Comparison of ENCODE assay signal across 5 worm cellular contexts in the genomic region with DNA sequence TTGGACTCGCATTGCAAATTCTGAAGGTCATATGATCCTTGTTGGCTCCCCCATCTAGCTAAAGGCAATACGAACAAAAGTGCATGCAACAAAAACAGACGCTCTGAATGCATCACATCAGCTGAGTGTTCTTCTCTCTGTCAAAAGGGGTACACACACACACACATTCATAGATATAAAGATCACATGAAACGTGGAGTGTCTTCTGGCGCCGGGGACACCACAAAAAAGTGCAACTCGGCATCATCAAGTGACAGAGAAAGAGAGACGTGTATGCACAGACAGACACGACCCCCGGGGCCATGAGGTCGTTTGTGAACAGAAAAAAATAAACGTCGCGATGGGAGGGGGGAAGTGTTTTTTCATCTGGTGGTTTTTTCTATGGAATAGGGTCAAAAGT.
TF ChIP-seq lines count a peak whose summit lies in the region.

No protein-coding gene starts in this region.

TF ChIP-seq in whole organism, L1 larva, 84 proteins besides CTCF, POLR2A, EP300 and RAD21 (continued from another document and continues in another):
- TF ChIP-seq lir-3 (tag; optimal IDR thresholded peaks at IDR 0.05; lab: Kevin White, UChicago; ENCODE audit: poor library complexity) = peak; percentile 12
- peak; percentile 23 for TF ChIP-seq xbp-1 (tag; optimal IDR thresholded peaks at IDR 0.05; lab: Kevin White, UChicago)
- TF ChIP-seq pag-3 (tag; optimal IDR thresholded peaks at IDR 0.05; lab: Kevin White, UChicago; ENCODE audit: borderline replicate concordance, insufficient read depth) = peak; percentile 51
- peak; percentile 75 for TF ChIP-seq nhr-71 (tag; optimal IDR thresholded peaks at IDR 0.05; lab: Kevin White, UChicago)
- no peak for TF ChIP-seq alr-1 (tag; optimal IDR thresholded peaks at IDR 0.05; lab: Kevin White, UChicago; ENCODE audit: borderline replicate concordance)
- no peak for TF ChIP-seq ets-5 (GFP tag; IDR thresholded peaks at IDR 0.05; lab: Robert Waterston, UW)
- no peak for TF ChIP-seq egl-13 (tag; optimal IDR thresholded peaks at IDR 0.05; lab: Kevin White, UChicago)
- TF ChIP-seq snpc-4 (tag; optimal IDR thresholded peaks at IDR 0.05; lab: Kevin White, UChicago) = peak; percentile 44
- peak; percentile 60 to 63 for TF ChIP-seq lin-35 (GFP tag; optimal IDR thresholded peaks at IDR 0.05; lab: Kevin White, UChicago)
- TF ChIP-seq aly-2 (tag; optimal IDR thresholded peaks at IDR 0.05; lab: Kevin White, UChicago) = no peak
- TF ChIP-seq skn-1 (tag; optimal IDR thresholded peaks at IDR 0.05; lab: Kevin White, UChicago) = peak; percentile 66
- TF ChIP-seq nhr-28 (tag; optimal IDR thresholded peaks at IDR 0.05; lab: Kevin White, UChicago) = no peak
- no peak for TF ChIP-seq pqm-1 (tag; optimal IDR thresholded peaks at IDR 0.05; lab: Kevin White, UChicago)
- TF ChIP-seq ces-1 (GFP tag; optimal IDR thresholded peaks at IDR 0.05; lab: Kevin White, UChicago) = no peak
- TF ChIP-seq ceh-82 (tag; optimal IDR thresholded peaks at IDR 0.05; lab: Kevin White, UChicago) = peak in 1 of 3 experiments; percentile 64
- no peak for TF ChIP-seq elt-3 (tag; optimal IDR thresholded peaks at IDR 0.05; lab: Kevin White, UChicago)
- no peak for TF ChIP-seq unc-98 (GFP tag; IDR thresholded peaks at IDR 0.05; lab: Robert Waterston, UW)
- TF ChIP-seq zip-4 (GFP tag; optimal IDR thresholded peaks at IDR 0.05; lab: Kevin White, UChicago) = no peak
- no peak for TF ChIP-seq tlp-1 (tag; optimal IDR thresholded peaks at IDR 0.05; lab: Kevin White, UChicago)
- TF ChIP-seq C04F5.9 (tag; optimal IDR thresholded peaks at IDR 0.05; lab: Kevin White, UChicago) = no peak
- TF ChIP-seq fkh-10 (GFP tag; optimal IDR thresholded peaks at IDR 0.05; lab: Kevin White, UChicago) = peak; percentile 26
- TF ChIP-seq elt-2 (tag; optimal IDR thresholded peaks at IDR 0.05; lab: Kevin White, UChicago) = no peak
- TF ChIP-seq sup-37 (GFP tag; optimal IDR thresholded peaks at IDR 0.05; lab: Kevin White, UChicago) = no peak
- peak; percentile 73 for TF ChIP-seq mep-1 (tag; optimal IDR thresholded peaks at IDR 0.05; lab: Kevin White, UChicago)
- peak; percentile 46 for TF ChIP-seq nhr-77 (tag; optimal IDR thresholded peaks at IDR 0.05; lab: Kevin White, UChicago)

TF ChIP-seq in whole organism, L2 larva, 48 proteins besides CTCF, POLR2A, EP300 and RAD21 (continued from another document and continues in another):
- TF ChIP-seq mdl-1 (tag; optimal IDR thresholded peaks at IDR 0.05; lab: Kevin White, UChicago) (peak; percentile 81 to 82), nhr-11 (tag; optimal IDR thresholded peaks at IDR 0.05; lab: Kevin White, UChicago) (peak; percentile 31), lsy-2 (tag; optimal IDR thresholded peaks at IDR 0.05; lab: Kevin White, UChicago) (peak in 1 of 2 experiments; percentile 90), sma-9 (GFP tag; optimal IDR thresholded peaks at IDR 0.05; lab: Kevin White, UChicago) (peak; percentile 95), sma-9 (tag; optimal IDR thresholded peaks at IDR 0.05; lab: Kevin White, UChicago) (no peak), sem-4 (tag; optimal IDR thresholded peaks at IDR 0.05; lab: Kevin White, UChicago) (peak; percentile 93), nhr-10 (tag; optimal IDR thresholded peaks at IDR 0.05; lab: Kevin White, UChicago) (no peak), sma-3 (GFP tag; optimal IDR thresholded peaks at IDR 0.05; lab: Kevin White, UChicago) (peak; percentile 61), F13H6.1 (tag; optimal IDR thresholded peaks at IDR 0.05; lab: Kevin White, UChicago) (peak; percentile 95), egl-27 (tag; optimal IDR thresholded peaks at IDR 0.05; lab: Kevin White, UChicago) (peak; percentile 87), nhr-12 (tag; optimal IDR thresholded peaks at IDR 0.05; lab: Kevin White, UChicago) (no peak), nhr-237 (tag; optimal IDR thresholded peaks at IDR 0.05; lab: Kevin White, UChicago) (no peak), nhr-77 (tag; optimal IDR thresholded peaks at IDR 0.05; lab: Kevin White, UChicago) (no peak), ztf-4 (tag; optimal IDR thresholded peaks at IDR 0.05; lab: Kevin White, UChicago) (peak; percentile 45), elt-3 (tag; optimal IDR thresholded peaks at IDR 0.05; lab: Kevin White, UChicago) (no peak), ceh-16 (tag; optimal IDR thresholded peaks at IDR 0.05; lab: Kevin White, UChicago) (no peak), ceh-82 (tag; optimal IDR thresholded peaks at IDR 0.05; lab: Kevin White, UChicago) (no peak), gmeb-1 (tag; optimal IDR thresholded peaks at IDR 0.05; lab: Kevin White, UChicago) (no peak), alr-1 (tag; optimal IDR thresholded peaks at IDR 0.05; lab: Kevin White, UChicago) (peak; percentile 53), unc-39 (tag; optimal IDR thresholded peaks at IDR 0.05; lab: Kevin White, UChicago) (no peak), ztf-1 (GFP tag; conservative IDR thresholded peaks at IDR 0.05; lab: Robert Waterston, UW) (no peak), fos-1 (tag; optimal IDR thresholded peaks at IDR 0.05; lab: Kevin White, UChicago) (peak; percentile 84), ZK546.5 (tag; optimal IDR thresholded peaks at IDR 0.05; lab: Kevin White, UChicago) (no peak), nhr-21 (tag; optimal IDR thresholded peaks at IDR 0.05; lab: Kevin White, UChicago) (peak; percentile 45), lin-39 (tag; optimal IDR thresholded peaks at IDR 0.05; lab: Kevin White, UChicago) (no peak), elt-1 (tag; optimal IDR thresholded peaks at IDR 0.05; lab: Kevin White, UChicago) (no peak), Y55F3AM.14 (GFP tag; optimal IDR thresholded peaks at IDR 0.05; lab: Kevin White, UChicago) (peak; percentile 91)

TF ChIP-seq in whole organism, L3 larva, 47 proteins besides CTCF, POLR2A, EP300 and RAD21 (continued from another document and continues in another):
- TF ChIP-seq lin-15B (tag; optimal IDR thresholded peaks at IDR 0.05; lab: Kevin White, UChicago) = peak; percentile 50
- TF ChIP-seq nhr-43 (tag; optimal IDR thresholded peaks at IDR 0.05; lab: Kevin White, UChicago; ENCODE audit: poor library complexity, severe bottlenecking) = peak; percentile 71
- TF ChIP-seq aly-2 (tag; optimal IDR thresholded peaks at IDR 0.05; lab: Kevin White, UChicago) = no peak
- no peak for TF ChIP-seq nhr-76 (tag; optimal IDR thresholded peaks at IDR 0.05; lab: Kevin White, UChicago)
- TF ChIP-seq ama-1 (optimal IDR thresholded peaks at IDR 0.05; lab: Kevin White, UChicago) = peak; percentile 39
- no peak for TF ChIP-seq nhr-12 (tag; optimal IDR thresholded peaks at IDR 0.05; lab: Kevin White, UChicago)
- peak; percentile 64 for TF ChIP-seq tbx-2 (tag; optimal IDR thresholded peaks at IDR 0.05; lab: Kevin White, UChicago)
- TF ChIP-seq ceh-82 (tag; optimal IDR thresholded peaks at IDR 0.05; lab: Kevin White, UChicago) = no peak
- TF ChIP-seq pqm-1 (tag; optimal IDR thresholded peaks at IDR 0.05; lab: Kevin White, UChicago) = peak; percentile 61
- peak; percentile 24 for TF ChIP-seq elt-2 (tag; optimal IDR thresholded peaks at IDR 0.05; lab: Kevin White, UChicago)
- peak; percentile 93 for TF ChIP-seq nhr-23 (tag; optimal IDR thresholded peaks at IDR 0.05; lab: Kevin White, UChicago)
- no peak for TF ChIP-seq nhr-77 (tag; optimal IDR thresholded peaks at IDR 0.05; lab: Kevin White, UChicago)
- no peak for TF ChIP-seq ztf-11 (tag; optimal IDR thresholded peaks at IDR 0.05; lab: Kevin White, UChicago)
- peak; percentile 39 for TF ChIP-seq nhr-25 (tag; optimal IDR thresholded peaks at IDR 0.05; lab: Kevin White, UChicago)
- TF ChIP-seq pha-4 (tag; optimal IDR thresholded peaks at IDR 0.05; lab: Kevin White, UChicago) = peak; percentile 97
- TF ChIP-seq elt-3 (tag; optimal IDR thresholded peaks at IDR 0.05; lab: Kevin White, UChicago) = no peak
- peak; percentile 96 for TF ChIP-seq egl-5 (tag; optimal IDR thresholded peaks at IDR 0.05; lab: Kevin White, UChicago)
- TF ChIP-seq hmg-11 (tag; optimal IDR thresholded peaks at IDR 0.05; lab: Kevin White, UChicago) = peak; percentile 91
- peak; percentile 87 for TF ChIP-seq egl-27 (tag; optimal IDR thresholded peaks at IDR 0.05; lab: Kevin White, UChicago)
- no peak for TF ChIP-seq unc-39 (tag; optimal IDR thresholded peaks at IDR 0.05; lab: Kevin White, UChicago)
- TF ChIP-seq skn-1 (tag; optimal IDR thresholded peaks at IDR 0.05; lab: Kevin White, UChicago) = peak; percentile 86
- TF ChIP-seq lin-39 (tag; optimal IDR thresholded peaks at IDR 0.05; lab: Kevin White, UChicago) = peak; percentile 93
- no peak for TF ChIP-seq nhr-67 (tag; optimal IDR thresholded peaks at IDR 0.05; lab: Kevin White, UChicago)
- TF ChIP-seq zag-1 (tag; optimal IDR thresholded peaks at IDR 0.05; lab: Kevin White, UChicago) = no peak
- TF ChIP-seq daf-12 (tag; optimal IDR thresholded peaks at IDR 0.05; lab: Kevin White, UChicago) = peak; percentile 66
- TF ChIP-seq fos-1 (tag; optimal IDR thresholded peaks at IDR 0.05; lab: Kevin White, UChicago) = no peak
- TF ChIP-seq nfya-1 (tag; optimal IDR thresholded peaks at IDR 0.05; lab: Kevin White, UChicago; ENCODE audit: insufficient read depth) = peak; percentile 90
- peak; percentile 68 for TF ChIP-seq jun-1 (tag; optimal IDR thresholded peaks at IDR 0.05; lab: Kevin White, UChicago)

TF ChIP-seq in whole organism, L4 larva, 104 proteins besides CTCF, POLR2A, EP300 and RAD21 (continued from another document and continues in another):
- no peak for TF ChIP-seq zfp-3 (GFP tag; conservative IDR thresholded peaks at IDR 0.05; lab: Robert Waterston, UW)
- TF ChIP-seq mep-1 (tag; optimal IDR thresholded peaks at IDR 0.05; lab: Kevin White, UChicago) = peak; percentile 94
- peak in 1 of 2 experiments; percentile 94 for TF ChIP-seq daf-16 (GFP tag; optimal IDR thresholded peaks at IDR 0.05; lab: Kevin White, UChicago)
- peak; percentile 66 for TF ChIP-seq daf-16 (tag; optimal IDR thresholded peaks at IDR 0.05; lab: Kevin White, UChicago)
- peak; percentile 65 for TF ChIP-seq dmd-6 (GFP tag; IDR thresholded peaks at IDR 0.05; lab: Robert Waterston, UW)
- TF ChIP-seq lsy-2 (tag; optimal IDR thresholded peaks at IDR 0.05; lab: Kevin White, UChicago) = peak; percentile 83 to 89
- TF ChIP-seq ctbp-1 (GFP tag; IDR thresholded peaks at IDR 0.05; lab: Robert Waterston, UW) = peak; percentile 84
- TF ChIP-seq nhr-102 (tag; optimal IDR thresholded peaks at IDR 0.05; lab: Kevin White, UChicago) = peak; percentile 48
- TF ChIP-seq egl-43 (GFP tag; IDR thresholded peaks at IDR 0.05; lab: Robert Waterston, UW) = peak; percentile 75; the same call in 1 of the 2 replicates
- peak; percentile 56 for TF ChIP-seq spr-1 (tag; optimal IDR thresholded peaks at IDR 0.05; lab: Kevin White, UChicago)
- no peak for TF ChIP-seq ztf-7 (tag; optimal IDR thresholded peaks at IDR 0.05; lab: Kevin White, UChicago)
- TF ChIP-seq rbr-2 (tag; optimal IDR thresholded peaks at IDR 0.05; lab: Kevin White, UChicago) = peak; percentile 86
- TF ChIP-seq arid-1 (GFP tag; conservative IDR thresholded peaks at IDR 0.05; lab: Robert Waterston, UW) = 0 out of 2 replicates have a peak, but pooled peaks have one; percentile 23
- peak; percentile 54 for TF ChIP-seq saeg-2 (GFP tag; IDR thresholded peaks at IDR 0.05; lab: Robert Waterston, UW)
- peak; percentile 39 to 88 for TF ChIP-seq hif-1 (tag; optimal IDR thresholded peaks at IDR 0.05; lab: Kevin White, UChicago)
- TF ChIP-seq lin-38 (GFP tag; IDR thresholded peaks at IDR 0.05; lab: Robert Waterston, UW) = peak; percentile 46
- TF ChIP-seq nhr-77 (tag; optimal IDR thresholded peaks at IDR 0.05; lab: Kevin White, UChicago) = peak; percentile 77
- TF ChIP-seq tra-1 (GFP tag; IDR thresholded peaks at IDR 0.05; lab: Robert Waterston, UW) = peak; percentile 86
- TF ChIP-seq tag-97 (GFP tag; IDR thresholded peaks at IDR 0.05; lab: Robert Waterston, UW) = 0 out of 2 replicates have a peak, but pooled peaks have one; percentile 6
- TF ChIP-seq lin-29 (GFP tag; IDR thresholded peaks at IDR 0.05; lab: Robert Waterston, UW) = 0 out of 2 replicates have a peak, but pooled peaks have one; percentile 19
- TF ChIP-seq sdz-12 (GFP tag; optimal IDR thresholded peaks at IDR 0.05; lab: Kevin White, UChicago) = no peak
- peak; percentile 96 for TF ChIP-seq nhr-11 (tag; optimal IDR thresholded peaks at IDR 0.05; lab: Kevin White, UChicago)
- peak; percentile 20 for TF ChIP-seq F10B5.3 (tag; optimal IDR thresholded peaks at IDR 0.05; lab: Kevin White, UChicago)
- 0 out of 2 replicates have a peak, but pooled peaks have one; percentile 41 for TF ChIP-seq mdt-29 (GFP tag; IDR thresholded peaks at IDR 0.05; lab: Robert Waterston, UW)
- peak; percentile 83 for TF ChIP-seq mxl-3 (GFP tag; optimal IDR thresholded peaks at IDR 0.05; lab: Kevin White, UChicago)
- TF ChIP-seq ceh-20 (GFP tag; IDR thresholded peaks at IDR 0.05; lab: Robert Waterston, UW) = peak; percentile 91
- TF ChIP-seq ceh-28 (tag; optimal IDR thresholded peaks at IDR 0.05; lab: Kevin White, UChicago) = no peak
- TF ChIP-seq ceh-62 (tag; optimal IDR thresholded peaks at IDR 0.05; lab: Kevin White, UChicago) = no peak

TF ChIP-seq in whole organism, young adult, 124 proteins besides CTCF, POLR2A, EP300 and RAD21 (continued from another document and continues in another):
- TF ChIP-seq madf-6 (GFP tag; IDR thresholded peaks at IDR 0.05; lab: Robert Waterston, UW) (no peak), ztf-28 (GFP tag; IDR thresholded peaks at IDR 0.05; lab: Robert Waterston, UW) (no peak), ceh-40 (GFP tag; IDR thresholded peaks at IDR 0.05; lab: Robert Waterston, UW) (no peak), T26A5.8 (tag; optimal IDR thresholded peaks at IDR 0.05; lab: Kevin White, UChicago) (no peak), tbp1 (GFP tag; optimal IDR thresholded peaks at IDR 0.05; lab: Kevin White, UChicago) (peak; percentile 25), ama-1 (optimal IDR thresholded peaks at IDR 0.05; lab: Kevin White, UChicago) (no peak), ama-1 (GFP tag; optimal IDR thresholded peaks at IDR 0.05; lab: Kevin White, UChicago) (no peak), dpff-1 (tag; optimal IDR thresholded peaks at IDR 0.05; lab: Kevin White, UChicago) (no peak), ceh-27 (GFP tag; optimal IDR thresholded peaks at IDR 0.05; lab: Kevin White, UChicago) (peak; percentile 77), aptf-2 (GFP tag; conservative IDR thresholded peaks at IDR 0.05; lab: Robert Waterston, UW) (no peak), mcd-1 (GFP tag; IDR thresholded peaks at IDR 0.05; lab: Robert Waterston, UW) (peak; percentile 18; the same call in 1 of the 2 replicates), nhr-90 (tag; optimal IDR thresholded peaks at IDR 0.05; lab: Kevin White, UChicago) (no peak), bed-1 (GFP tag; IDR thresholded peaks at IDR 0.05; lab: Robert Waterston, UW) (no peak), zfh-2 (GFP tag; conservative IDR thresholded peaks at IDR 0.05; lab: Robert Waterston, UW) (peak; percentile 94), rcor-1 (GFP tag; IDR thresholded peaks at IDR 0.05; lab: Robert Waterston, UW) (no peak), ceh-58 (GFP tag; IDR thresholded peaks at IDR 0.05; lab: Robert Waterston, UW) (no peak), gei-17 (GFP tag; optimal IDR thresholded peaks at IDR 0.05; lab: Kevin White, UChicago) (no peak), let-526 (GFP tag; IDR thresholded peaks at IDR 0.05; lab: Robert Waterston, UW) (peak; percentile 60; the same call in 1 of the 2 replicates), egrh-3 (GFP tag; IDR thresholded peaks at IDR 0.05; lab: Robert Waterston, UW) (0 out of 2 replicates have a peak, but pooled peaks have one; percentile 7), lsl-1 (GFP tag; optimal IDR thresholded peaks at IDR 0.05; lab: Kevin White, UChicago) (no peak), F39B2.1 (GFP tag; IDR thresholded peaks at IDR 0.05; lab: Robert Waterston, UW) (no peak), F22D6.2 (tag; optimal IDR thresholded peaks at IDR 0.05; lab: Kevin White, UChicago) (no peak), snpc-1.1 (tag; optimal IDR thresholded peaks at IDR 0.05; lab: Kevin White, UChicago; ENCODE audit: insufficient read depth) (no peak), F57A8.1 (GFP tag; optimal IDR thresholded peaks at IDR 0.05; lab: Kevin White, UChicago) (no peak), K12H6.12 (tag; optimal IDR thresholded peaks at IDR 0.05; lab: Kevin White, UChicago) (peak; percentile 93), lin-26 (GFP tag; IDR thresholded peaks at IDR 0.05; lab: Robert Waterston, UW) (0 out of 2 replicates have a peak, but pooled peaks have one; percentile 40), let-607 (tag; optimal IDR thresholded peaks at IDR 0.05; lab: Kevin White, UChicago) (no peak), hsf-1 (GFP tag; IDR thresholded peaks at IDR 0.05; lab: Robert Waterston, UW) (no peak), F33H1.4 (GFP tag; IDR thresholded peaks at IDR 0.05; lab: Robert Waterston, UW) (no peak), ztf-25 (GFP tag; IDR thresholded peaks at IDR 0.05; lab: Robert Waterston, UW) (no peak), nhr-120 (GFP tag; IDR thresholded peaks at IDR 0.05; lab: Robert Waterston, UW) (no peak), cebp-1 (GFP tag; IDR thresholded peaks at IDR 0.05; lab: Robert Waterston, UW) (0 out of 2 replicates have a peak, but pooled peaks have one; percentile 45), cebp-1 (tag; optimal IDR thresholded peaks at IDR 0.05; lab: Kevin White, UChicago) (peak; percentile 83)
